Worm (Caenorhabditis elegans): Measurements from ENCODE around the gene F28B4.4.
A peak's percentile ranks its signal among the peaks of the same experiment; 100 is the strongest.

The F28B4.4 gene

DNA sequence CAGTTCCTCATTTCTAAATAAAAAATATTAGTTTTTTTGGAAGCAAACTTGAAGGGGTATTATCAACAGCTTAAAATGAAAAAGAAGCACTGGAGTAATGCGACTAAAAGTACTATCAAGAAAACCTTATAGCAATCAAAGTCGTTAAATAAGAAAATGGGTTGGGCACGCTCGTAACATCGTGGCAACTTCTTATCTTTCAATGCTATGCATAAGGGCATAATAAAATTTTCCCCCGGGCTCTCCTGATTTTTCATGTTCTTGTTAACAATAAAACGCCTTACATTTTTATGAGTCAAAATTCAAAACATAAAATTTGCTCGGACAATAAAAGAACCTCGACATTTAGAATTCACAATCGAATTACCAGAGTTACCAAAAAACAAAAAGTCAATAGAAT, 34.2 kb upstream of the F28B4.4 start, which contains the start of gene irg-7:
irg-7 (minus strand) TSS at position 23 of the 400 bp plus-strand sequence.
- no peak for TF ChIP-seq scrt-1 (GFP tag; IDR thresholded peaks at IDR 0.05)

DNA sequence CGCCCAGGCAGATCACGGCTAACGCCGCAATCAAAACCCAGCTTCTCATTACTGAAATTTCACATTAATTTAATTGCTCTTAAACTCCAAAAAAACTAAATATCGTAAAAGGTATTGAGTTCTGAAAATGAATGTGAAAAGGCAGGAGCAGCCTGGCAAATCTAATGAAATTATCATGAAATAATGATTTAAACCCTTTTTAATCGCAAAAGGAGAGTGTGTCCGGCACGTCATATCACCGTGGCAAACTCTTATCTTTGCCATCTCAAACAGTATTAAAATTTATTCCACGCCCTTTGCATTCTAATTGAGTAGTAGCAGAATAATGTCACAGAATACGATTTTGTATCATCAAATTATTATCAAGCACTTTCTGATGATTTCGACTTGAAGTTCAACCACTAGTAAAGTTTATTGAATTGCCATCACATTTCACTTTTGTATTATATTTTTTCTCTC, 26.0 kb upstream of the F28B4.4 start, which contains the start of gene F28B4.3:
F28B4.3 (minus strand) TSS at position 51 of the 459 bp plus-strand sequence.
- TF ChIP-seq hmg-4 (GFP tag; optimal IDR thresholded peaks at IDR 0.05) (no peak), scrt-1 (GFP tag; IDR thresholded peaks at IDR 0.05) (no peak), pes-1 (GFP tag; IDR thresholded peaks at IDR 0.05) (no peak), aly-1 (tag; optimal IDR thresholded peaks at IDR 0.05) (no peak), sea-1 (GFP tag; conservative IDR thresholded peaks at IDR 0.05) (no peak), hmbx-1 (tag; optimal IDR thresholded peaks at IDR 0.05) (no peak), tbx-37 (GFP tag; conservative IDR thresholded peaks at IDR 0.05) (no peak), tbx-11 (GFP tag; IDR thresholded peaks at IDR 0.05) (no peak)

DNA sequence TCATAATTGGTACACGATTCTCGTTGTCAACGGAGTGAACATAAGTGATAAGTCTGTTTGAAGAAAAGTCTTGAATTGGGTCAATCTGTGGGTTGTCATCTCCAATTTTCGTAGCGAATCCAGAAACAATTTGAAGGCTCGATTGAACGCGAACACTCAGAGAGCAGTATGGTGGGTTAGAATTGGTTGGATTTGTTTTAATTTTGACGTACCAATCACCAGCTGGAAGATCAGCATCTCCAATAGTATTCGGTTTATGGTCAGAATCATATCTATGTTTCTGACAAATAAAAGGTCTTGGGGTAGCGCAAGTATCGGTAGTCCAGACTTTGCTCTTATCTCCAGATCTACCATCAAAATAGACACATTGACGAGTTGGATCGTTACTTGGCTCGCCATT, 21.2 kb upstream of the F28B4.4 start:
- TF ChIP-seq hnd-1 (tag; optimal IDR thresholded peaks at IDR 0.05) = no peak
- no peak for TF ChIP-seq pes-1 (GFP tag; IDR thresholded peaks at IDR 0.05)
- no peak for TF ChIP-seq tbx-11 (GFP tag; IDR thresholded peaks at IDR 0.05)
- TF ChIP-seq sea-1 (GFP tag; conservative IDR thresholded peaks at IDR 0.05) = no peak
- no peak for TF ChIP-seq hmg-4 (GFP tag; optimal IDR thresholded peaks at IDR 0.05)
- no peak for TF ChIP-seq ceh-36 (tag; optimal IDR thresholded peaks at IDR 0.05)
- no peak for TF ChIP-seq flt-1 (GFP tag; IDR thresholded peaks at IDR 0.05)
- TF ChIP-seq tbx-37 (GFP tag; conservative IDR thresholded peaks at IDR 0.05) = no peak
- TF ChIP-seq scrt-1 (GFP tag; IDR thresholded peaks at IDR 0.05) = no peak
- TF ChIP-seq F13C5.2 (tag; optimal IDR thresholded peaks at IDR 0.05) = no peak

DNA sequence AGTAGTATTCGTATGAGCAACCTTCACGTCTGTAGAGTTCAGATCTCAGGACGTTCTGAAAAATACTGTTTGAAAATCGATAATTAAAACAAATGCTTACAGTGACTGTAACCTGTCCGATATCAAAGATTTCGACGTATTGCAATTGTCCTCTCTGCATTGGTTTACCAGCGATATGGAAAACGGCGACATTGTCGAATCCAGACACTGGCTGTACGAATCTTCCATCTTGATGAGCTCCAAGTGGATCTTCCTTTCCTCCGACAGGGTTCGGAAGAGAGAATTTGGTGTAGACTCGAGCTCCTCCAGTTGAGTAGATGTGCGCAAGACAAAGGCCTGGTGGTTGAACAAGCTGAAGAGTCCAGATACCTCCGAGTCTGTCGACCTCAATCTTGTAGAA, 19.3 kb upstream of the F28B4.4 start:
- TF ChIP-seq hmg-4 (GFP tag; optimal IDR thresholded peaks at IDR 0.05) (no peak), hnd-1 (tag; optimal IDR thresholded peaks at IDR 0.05) (no peak), hmbx-1 (tag; optimal IDR thresholded peaks at IDR 0.05) (no peak), F13C5.2 (tag; optimal IDR thresholded peaks at IDR 0.05) (no peak), flt-1 (GFP tag; IDR thresholded peaks at IDR 0.05) (no peak)

DNA sequence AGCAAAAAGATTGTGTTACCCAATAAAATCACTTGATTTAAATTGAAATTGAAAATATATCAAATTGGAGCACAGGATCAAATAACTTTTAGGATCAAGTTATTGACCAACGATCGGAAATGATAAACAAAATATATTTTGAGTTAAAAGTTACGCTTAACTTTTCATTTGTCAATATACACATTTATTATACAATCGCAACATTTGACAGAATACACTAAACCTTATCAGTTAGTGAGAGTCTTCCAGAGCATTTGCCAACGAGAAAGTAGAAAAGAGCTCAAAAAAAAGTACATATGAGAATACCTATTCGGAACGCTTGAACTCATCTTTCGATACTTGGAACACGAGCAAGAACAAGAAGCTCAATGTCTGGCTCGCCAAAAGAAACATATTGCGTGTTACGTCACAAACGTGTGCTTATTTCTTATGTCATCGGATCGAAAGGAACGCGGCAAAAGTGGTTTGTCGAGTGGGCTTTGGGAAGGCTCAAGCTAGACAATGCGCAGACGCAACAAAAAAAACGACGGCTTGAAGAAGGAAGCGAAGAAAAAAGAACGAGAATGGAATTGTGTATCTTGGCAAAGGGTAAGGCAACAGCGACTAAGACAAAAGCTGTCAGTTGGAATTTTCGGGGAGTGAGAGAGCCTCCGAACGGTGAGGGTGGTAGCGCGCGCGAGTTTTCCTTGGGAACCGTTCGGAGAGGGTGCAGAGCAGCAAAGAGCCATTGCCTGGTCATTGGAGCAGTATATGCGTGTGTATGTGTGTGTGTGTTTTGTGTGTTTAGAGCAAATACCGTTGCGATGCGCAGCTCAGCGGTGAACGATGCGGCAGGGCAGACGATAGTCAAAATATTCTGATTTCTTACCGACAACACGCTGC, 17.2 kb upstream of the F28B4.4 start:
- peak; percentile 9 for TF ChIP-seq aly-1 (tag; optimal IDR thresholded peaks at IDR 0.05)
- peak; percentile 54 for TF ChIP-seq hmg-4 (GFP tag; optimal IDR thresholded peaks at IDR 0.05)
- no peak for TF ChIP-seq sea-1 (GFP tag; conservative IDR thresholded peaks at IDR 0.05)
- TF ChIP-seq scrt-1 (GFP tag; IDR thresholded peaks at IDR 0.05) = 0 out of 2 replicates have a peak, but pooled peaks have one; percentile 44

DNA sequence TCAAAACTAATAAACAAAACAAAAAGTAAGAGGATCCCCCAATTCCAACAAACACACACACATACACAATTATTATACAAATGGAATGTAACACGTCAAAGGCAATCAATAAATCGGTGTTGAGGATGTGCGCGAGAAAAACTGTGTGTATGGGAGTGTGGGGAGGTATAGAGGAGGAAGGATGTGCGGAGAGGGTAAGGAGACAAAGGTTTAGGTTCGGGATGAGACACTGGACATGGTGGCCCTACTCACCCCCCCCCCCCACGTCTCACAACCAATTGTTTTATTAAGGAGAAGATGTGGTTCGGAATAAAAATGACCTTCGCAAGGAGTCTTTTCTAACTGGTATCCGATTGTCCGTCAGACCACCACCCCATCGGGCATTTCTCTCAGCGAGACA, 13.7 kb upstream of the F28B4.4 start:
- TF ChIP-seq hmg-4 (GFP tag; optimal IDR thresholded peaks at IDR 0.05) (peak; percentile 58), scrt-1 (GFP tag; IDR thresholded peaks at IDR 0.05) (no peak)

DNA sequence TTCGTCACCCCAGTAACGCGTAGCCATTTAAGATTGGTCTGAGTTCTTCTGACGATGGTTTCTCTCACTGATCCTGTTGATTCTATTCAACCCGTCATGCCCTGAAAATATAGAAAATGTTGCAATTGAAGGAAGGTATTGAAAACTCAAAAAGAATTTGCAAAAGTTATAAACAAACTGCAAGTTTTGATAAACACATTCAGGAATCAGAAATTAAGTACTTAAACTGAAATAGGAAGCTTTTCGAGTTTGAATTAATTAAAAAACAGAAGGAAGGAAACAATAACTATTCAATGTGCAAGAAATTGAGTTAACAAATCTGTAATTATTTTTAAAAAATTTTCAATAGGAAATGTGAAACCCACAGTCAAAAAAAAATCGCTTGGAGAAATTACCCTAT, 10.8 kb upstream of the F28B4.4 start, which contains the start of gene rgl-1:
rgl-1 (minus strand) TSS at position 101 of the 400 bp plus-strand sequence.
- TF ChIP-seq scrt-1 (GFP tag; IDR thresholded peaks at IDR 0.05) = no peak
- TF ChIP-seq tra-4 (tag; optimal IDR thresholded peaks at IDR 0.05) = no peak
- TF ChIP-seq F13C5.2 (tag; optimal IDR thresholded peaks at IDR 0.05) = no peak
- TF ChIP-seq pes-1 (GFP tag; IDR thresholded peaks at IDR 0.05) = no peak
- no peak for TF ChIP-seq sea-1 (GFP tag; conservative IDR thresholded peaks at IDR 0.05)

DNA sequence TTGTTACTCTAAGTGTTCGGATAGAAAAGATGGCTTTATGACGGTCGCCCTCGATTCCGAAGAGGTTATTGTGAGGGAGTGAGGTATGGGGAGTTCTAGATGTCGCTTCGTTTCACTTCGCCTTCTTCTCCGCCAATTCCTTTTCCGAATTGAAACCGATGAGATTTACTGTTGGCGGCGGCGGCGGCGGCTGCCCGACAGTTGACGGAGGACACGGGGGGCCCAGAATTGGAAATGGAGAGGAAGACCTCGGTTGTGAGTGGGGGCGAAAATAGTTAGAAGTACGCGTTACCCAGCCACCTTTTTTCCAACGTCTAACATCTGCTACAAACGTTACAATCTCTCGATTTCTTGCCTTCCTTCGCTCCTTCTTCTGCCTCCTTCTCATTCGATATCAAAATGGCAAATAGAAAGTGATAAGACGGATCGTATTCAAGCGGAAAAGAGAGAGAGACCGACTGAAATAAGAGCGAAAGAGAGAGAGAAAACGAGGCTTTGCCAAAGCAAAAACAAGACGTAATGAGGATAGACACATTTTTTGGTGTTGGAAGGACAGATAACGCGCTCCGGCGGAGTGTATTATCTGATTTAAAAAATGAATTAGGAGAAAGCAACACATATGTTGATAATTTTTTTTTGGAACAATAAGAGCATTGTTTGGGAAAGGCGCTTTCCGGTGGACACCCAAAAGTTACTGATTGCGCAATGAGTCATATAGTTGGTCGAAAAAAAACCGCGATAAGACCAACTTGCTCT, 8.8 kb upstream of the F28B4.4 start:
- TF ChIP-seq F13C5.2 (tag; optimal IDR thresholded peaks at IDR 0.05) (no peak), hmg-4 (GFP tag; optimal IDR thresholded peaks at IDR 0.05) (no peak), flt-1 (GFP tag; IDR thresholded peaks at IDR 0.05) (no peak), sea-1 (GFP tag; conservative IDR thresholded peaks at IDR 0.05) (no peak), tbx-37 (GFP tag; conservative IDR thresholded peaks at IDR 0.05) (no peak), ama-1 (optimal IDR thresholded peaks at IDR 0.05) (no peak), tra-4 (tag; optimal IDR thresholded peaks at IDR 0.05) (no peak), scrt-1 (GFP tag; IDR thresholded peaks at IDR 0.05) (no peak), B0310.2 (tag; optimal IDR thresholded peaks at IDR 0.05) (no peak), ceh-13 (GFP tag; optimal IDR thresholded peaks at IDR 0.05) (no peak), pes-1 (GFP tag; IDR thresholded peaks at IDR 0.05) (no peak), tbx-11 (GFP tag; IDR thresholded peaks at IDR 0.05) (no peak)

DNA sequence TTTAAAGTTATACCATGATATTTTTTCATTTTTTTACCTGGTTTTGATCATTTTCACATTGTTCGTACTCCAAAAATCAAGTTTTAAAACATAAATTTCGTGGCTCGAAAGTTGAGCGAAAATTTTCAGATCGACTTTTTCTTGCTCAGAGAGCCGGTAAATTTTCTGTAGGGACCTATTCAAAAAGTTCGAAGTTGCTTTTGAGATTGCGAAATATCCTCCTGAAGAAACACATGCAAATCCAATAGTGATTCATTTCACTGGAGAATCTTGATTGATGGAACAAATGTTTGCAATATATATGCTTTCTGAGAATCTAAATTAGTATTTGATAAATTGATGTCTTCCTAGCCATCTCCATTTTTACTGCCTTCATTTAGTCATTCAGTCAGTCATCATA, 7.3 kb upstream of the F28B4.4 start:
- no peak for TF ChIP-seq tbx-11 (GFP tag; IDR thresholded peaks at IDR 0.05)
- no peak for TF ChIP-seq flt-1 (GFP tag; IDR thresholded peaks at IDR 0.05)
- no peak for TF ChIP-seq aly-1 (tag; optimal IDR thresholded peaks at IDR 0.05)
- no peak for TF ChIP-seq F13C5.2 (tag; optimal IDR thresholded peaks at IDR 0.05)
- no peak for TF ChIP-seq ets-7 (tag; optimal IDR thresholded peaks at IDR 0.05)
- no peak for TF ChIP-seq ceh-13 (GFP tag; optimal IDR thresholded peaks at IDR 0.05)
- no peak for TF ChIP-seq ama-1 (optimal IDR thresholded peaks at IDR 0.05)
- TF ChIP-seq B0310.2 (tag; optimal IDR thresholded peaks at IDR 0.05) = no peak
- TF ChIP-seq hnd-1 (tag; optimal IDR thresholded peaks at IDR 0.05) = no peak
- TF ChIP-seq tbx-37 (GFP tag; conservative IDR thresholded peaks at IDR 0.05) = no peak
- no peak for TF ChIP-seq tra-4 (tag; optimal IDR thresholded peaks at IDR 0.05)
- TF ChIP-seq hmbx-1 (tag; optimal IDR thresholded peaks at IDR 0.05) = no peak
- no peak for TF ChIP-seq ceh-36 (tag; optimal IDR thresholded peaks at IDR 0.05)
- no peak for TF ChIP-seq pes-1 (GFP tag; IDR thresholded peaks at IDR 0.05)
- TF ChIP-seq scrt-1 (GFP tag; IDR thresholded peaks at IDR 0.05) = no peak
- TF ChIP-seq sea-1 (GFP tag; conservative IDR thresholded peaks at IDR 0.05) = no peak

Measured in whole organism, early embryonic.